Worm (Caenorhabditis elegans): ENCODE data around the gene F32D1.8.

DNA sequence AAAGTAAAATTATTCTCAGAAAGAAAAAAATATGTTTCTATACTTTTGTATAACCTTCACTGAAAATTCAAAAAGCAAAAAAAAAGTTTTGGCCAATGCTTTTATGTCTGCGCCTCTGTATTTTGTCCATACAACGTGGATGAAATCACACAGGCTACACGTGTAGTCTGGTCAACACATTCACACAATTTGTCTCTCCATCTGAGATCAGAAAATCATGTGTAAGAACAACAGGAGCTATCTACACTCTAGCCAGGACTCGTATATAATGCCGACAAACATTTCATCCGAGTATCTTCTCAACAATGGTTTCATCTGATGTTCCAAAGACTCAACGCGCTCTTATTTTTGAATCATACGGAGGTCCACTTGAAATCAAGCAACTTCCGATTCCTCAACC lies 50.7 kb downstream of the F32D1.8 start, which contains the start of gene D2063.1:
- no peak for TF ChIP-seq dao-5 (tag; optimal IDR thresholded peaks at IDR 0.05)
- no peak for TF ChIP-seq W03F9.2 (tag; optimal IDR thresholded peaks at IDR 0.05)
- TF ChIP-seq him-1 (tag; optimal IDR thresholded peaks at IDR 0.05): no peak

Measured in whole organism, L4/young adult.